Worm (Caenorhabditis elegans) whole organism, mixed stage, embryonic: ENCODE measurements around the gene his-24.
"Not testable (repeated sequence)": the region's sequence is repeated elsewhere in the genome, so short reads cannot be mapped to it uniquely, and the experiment has no call there.

ENCODE experiments used
- M03D4.4 ChIP-seq: sonication (generic microtip); optimal IDR thresholded peaks from 2 replicates; lab custom pipeline; 2017; ENCODE audit warnings: mild to moderate bottlenecking, missing genetic modification characterization, missing compliant biosample characterization
- bed-3 ChIP-seq: fragments of 200-800 bp; sonication (Bioruptor generic); optimal IDR thresholded peaks from 3 replicates; lab custom pipeline; 2018; ENCODE audit warnings: mild to moderate bottlenecking, missing genetic modification characterization, moderate library complexity, missing compliant biosample characterization
- blmp-1 ChIP-seq: fragments of 150-350 bp; optimal IDR thresholded peaks from 2 replicates; lab custom pipeline; 2014; ENCODE audit warnings: missing biosample characterization, missing genetic modification characterization
- ceh-39 ChIP-seq: fragments of 150-350 bp; optimal IDR thresholded peaks from 2 replicates; lab custom pipeline; 2014; ENCODE audit warnings: missing biosample characterization, missing genetic modification characterization
- ceh-83 ChIP-seq: fragments of 200-800 bp; sonication (Bioruptor generic); optimal IDR thresholded peaks from 2 replicates; lab custom pipeline; 2018; ENCODE audit warnings: mild to moderate bottlenecking, missing genetic modification characterization, missing compliant biosample characterization
- ces-1 ChIP-seq: fragments of 150-350 bp; optimal IDR thresholded peaks from 2 replicates; lab custom pipeline; 2014; ENCODE audit warnings: missing biosample characterization, missing genetic modification reagents, missing genetic modification characterization
- cnd-1 ChIP-seq: fragments of 200-800 bp; sonication (Bioruptor generic); optimal IDR thresholded peaks from 2 replicates; lab custom pipeline; 2018; ENCODE audit warnings: mild to moderate bottlenecking, missing genetic modification characterization, missing compliant biosample characterization
- drap-1 ChIP-seq: fragments of 200-800 bp; sonication (Bioruptor generic); optimal IDR thresholded peaks from 3 replicates; lab custom pipeline; 2018; ENCODE audit warnings: mild to moderate bottlenecking, missing genetic modification characterization, missing compliant biosample characterization
- elt-1 ChIP-seq: sonication (generic microtip); optimal IDR thresholded peaks from 2 replicates; lab custom pipeline; 2017; ENCODE audit warnings: missing genetic modification characterization, mild to moderate bottlenecking, missing compliant biosample characterization, antibody characterized with exemption, moderate library complexity, borderline replicate concordance; ENCODE audit not compliant: insufficient read depth
- elt-3 ChIP-seq: fragments of 150-350 bp; optimal IDR thresholded peaks from 2 replicates; lab custom pipeline; 2014; ENCODE audit warnings: missing biosample characterization, missing genetic modification characterization
- flh-1 ChIP-seq: fragments of 200-800 bp; sonication (Bioruptor generic); optimal IDR thresholded peaks from 2 replicates; lab custom pipeline; 2018; ENCODE audit warnings: mild to moderate bottlenecking, missing genetic modification characterization, moderate library complexity, missing compliant biosample characterization
- ham-2 ChIP-seq: fragments of 200-800 bp; sonication (Bioruptor generic); optimal IDR thresholded peaks from 2 replicates; lab custom pipeline; 2018; ENCODE audit warnings: mild to moderate bottlenecking, missing genetic modification characterization, missing compliant biosample characterization
- hlh-1 ChIP-seq: fragments of 150-350 bp; optimal IDR thresholded peaks from 2 replicates; lab custom pipeline; 2014; ENCODE audit warnings: missing biosample characterization, missing genetic modification reagents, missing genetic modification characterization
- lin-13 ChIP-seq: fragments of 150-350 bp; optimal IDR thresholded peaks from 2 replicates; lab custom pipeline; 2014; ENCODE audit warnings: missing biosample characterization, missing genetic modification characterization
- lin-32 ChIP-seq: fragments of 200-800 bp; sonication (Bioruptor generic); optimal IDR thresholded peaks from 2 replicates; lab custom pipeline; 2018; ENCODE audit warnings: mild to moderate bottlenecking, missing genetic modification characterization, missing compliant biosample characterization
- lsy-2 ChIP-seq: fragments of 150-350 bp; optimal IDR thresholded peaks from 2 replicates; lab custom pipeline; 2014; ENCODE audit warnings: missing biosample characterization, missing genetic modification characterization
- mab-5 ChIP-seq: fragments of 150-350 bp; optimal IDR thresholded peaks from 2 replicates; lab custom pipeline; 2014; ENCODE audit warnings: missing biosample characterization, missing genetic modification characterization
- mep-1 ChIP-seq: fragments of 150-350 bp; optimal IDR thresholded peaks from 2 replicates; lab custom pipeline; 2017; ENCODE audit warnings: missing biosample characterization, missing genetic modification reagents, missing genetic modification characterization, inconsistent platforms
- mls-2 ChIP-seq: sonication (generic microtip); optimal IDR thresholded peaks from 2 replicates; lab custom pipeline; 2016; ENCODE audit warnings: mild to moderate bottlenecking, missing genetic modification characterization, moderate library complexity, missing compliant biosample characterization
- nhr-12 ChIP-seq: fragments of 150-350 bp; optimal IDR thresholded peaks from 2 replicates; lab custom pipeline; 2014; ENCODE audit warnings: missing biosample characterization, missing genetic modification characterization
- nhr-2 ChIP-seq: fragments of 150-350 bp; optimal IDR thresholded peaks from 2 replicates; lab custom pipeline; 2014; ENCODE audit warnings: missing biosample characterization, missing genetic modification characterization
- nhr-28 ChIP-seq: fragments of 150-350 bp; optimal IDR thresholded peaks from 2 replicates; lab custom pipeline; 2014; ENCODE audit warnings: missing biosample characterization, missing genetic modification characterization
- nhr-76 ChIP-seq: sonication (generic microtip); optimal IDR thresholded peaks from 2 replicates; lab custom pipeline; 2017; ENCODE audit warnings: missing biosample characterization, missing genetic modification characterization
- pha-4 ChIP-seq: fragments of 150-350 bp; optimal IDR thresholded peaks from 2 replicates; lab custom pipeline; 2018; ENCODE audit warnings: missing biosample characterization, missing genetic modification reagents, missing genetic modification characterization
- sem-2 ChIP-seq: fragments of 200-800 bp; sonication (Bioruptor generic); optimal IDR thresholded peaks from 2 replicates; lab custom pipeline; 2018; ENCODE audit warnings: mild to moderate bottlenecking, missing genetic modification characterization, missing compliant biosample characterization
- sptf-1 ChIP-seq: sonication (generic microtip); optimal IDR thresholded peaks from 2 replicates; lab custom pipeline; 2017; ENCODE audit warnings: mild to moderate bottlenecking, missing genetic modification characterization, moderate library complexity, missing compliant biosample characterization
- tbx-8 ChIP-seq: fragments of 200-800 bp; sonication (Bioruptor generic); optimal IDR thresholded peaks from 2 replicates; lab custom pipeline; 2018; ENCODE audit warnings: mild to moderate bottlenecking, missing genetic modification characterization, moderate library complexity, missing compliant biosample characterization
- unc-120 ChIP-seq: sonication (generic microtip); optimal IDR thresholded peaks from 2 replicates; lab custom pipeline; 2017; ENCODE audit warnings: missing genetic modification characterization, missing compliant biosample characterization; ENCODE audit not compliant: poor library complexity, severe bottlenecking
- unc-39 ChIP-seq: fragments of 150-350 bp; optimal IDR thresholded peaks from 2 replicates; lab custom pipeline; 2014; ENCODE audit warnings: missing biosample characterization, missing genetic modification characterization
- zip-8 ChIP-seq: fragments of 150-350 bp; optimal IDR thresholded peaks from 2 replicates; lab custom pipeline; 2014; ENCODE audit warnings: missing biosample characterization, missing genetic modification characterization
- ztf-11 ChIP-seq: fragments of 150-350 bp; optimal IDR thresholded peaks from 2 replicates; lab custom pipeline; 2014; ENCODE audit warnings: missing biosample characterization, missing genetic modification characterization

The his-24 gene

ce11 chrX:14527559-14527958 lies 37.7 kb downstream of the his-24 start, which contains the start of gene nspc-18:
TSS of gene nspc-18 (minus strand) at chrX:14527659.
- no peak for TF ChIP-seq blmp-1 (tag; lab: Kevin White, UChicago)
- no peak for TF ChIP-seq drap-1 (GFP tag; lab: Kevin White, UChicago)
- no peak for TF ChIP-seq flh-1 (GFP tag; lab: Kevin White, UChicago)
- no peak for TF ChIP-seq mls-2 (tag; lab: Kevin White, UChicago)
- TF ChIP-seq hlh-1 (tag; lab: Kevin White, UChicago) = no peak
- TF ChIP-seq elt-1 = no peak
- no peak for TF ChIP-seq ham-2 (GFP tag; lab: Kevin White, UChicago)
- TF ChIP-seq lin-13 = no peak
- no peak for TF ChIP-seq pha-4 (tag; lab: Kevin White, UChicago)
- no peak for TF ChIP-seq ceh-83 (GFP tag; lab: Kevin White, UChicago)
- no peak for TF ChIP-seq nhr-12 (tag; lab: Kevin White, UChicago)
- TF ChIP-seq sem-2 (GFP tag; lab: Kevin White, UChicago) = no peak
- TF ChIP-seq cnd-1 (tag; lab: Kevin White, UChicago) = no peak
- TF ChIP-seq sptf-1 (tag; lab: Kevin White, UChicago) = no peak
- no peak for TF ChIP-seq bed-3 (GFP tag; lab: Kevin White, UChicago)
- no peak for TF ChIP-seq zip-8 (tag; lab: Kevin White, UChicago)
- no peak for TF ChIP-seq lsy-2 (tag; lab: Kevin White, UChicago)
- TF ChIP-seq ceh-39 = no peak
- no peak for TF ChIP-seq ztf-11 (tag; lab: Kevin White, UChicago)

- TF ChIP-seq elt-3; mab-5; lin-32 (GFP tag; lab: Kevin White, UChicago): not testable (repeated sequence)
Observed at ce11 chrX:14528399-14528798, 38.5 kb downstream of the his-24 start, which contains the start of gene nspc-19. TSS of gene nspc-19 (plus strand) at chrX:14528699.

- TF ChIP-seq nhr-28 (tag; lab: Kevin White, UChicago) = no peak
- TF ChIP-seq nhr-12 (tag; lab: Kevin White, UChicago) = no peak
- TF ChIP-seq bed-3 (GFP tag; lab: Kevin White, UChicago) = no peak
- no peak for TF ChIP-seq nhr-76 (tag; lab: Kevin White, UChicago)
- TF ChIP-seq mep-1 = no peak
Observed at ce11 chrX:14530107-14530506, 40.2 kb downstream of the his-24 start, which contains the start of gene nspc-20. TSS of gene nspc-20 (minus strand) at chrX:14530207.

- no peak for TF ChIP-seq lin-13
- TF ChIP-seq pha-4 (tag; lab: Kevin White, UChicago) = no peak
- TF ChIP-seq lsy-2 (tag; lab: Kevin White, UChicago) = no peak
- no peak for TF ChIP-seq nhr-2 (tag; lab: Kevin White, UChicago)
- no peak for TF ChIP-seq sptf-1 (tag; lab: Kevin White, UChicago)
- no peak for TF ChIP-seq sem-2 (GFP tag; lab: Kevin White, UChicago)
- TF ChIP-seq zip-8 (tag; lab: Kevin White, UChicago) = no peak
- no peak for TF ChIP-seq bed-3 (GFP tag; lab: Kevin White, UChicago)
- TF ChIP-seq tbx-8 = no peak
- TF ChIP-seq elt-1 = no peak
- no peak for TF ChIP-seq flh-1 (GFP tag; lab: Kevin White, UChicago)
- TF ChIP-seq ceh-83 (GFP tag; lab: Kevin White, UChicago) = no peak
- no peak for TF ChIP-seq cnd-1 (tag; lab: Kevin White, UChicago)
- no peak for TF ChIP-seq unc-39 (tag; lab: Kevin White, UChicago)
- no peak for TF ChIP-seq unc-120 (tag; lab: Kevin White, UChicago)
- no peak for TF ChIP-seq ces-1 (GFP tag; lab: Kevin White, UChicago)
- TF ChIP-seq M03D4.4 (tag; lab: Kevin White, UChicago) = no peak
- TF ChIP-seq nhr-12 (tag; lab: Kevin White, UChicago) = no peak
- TF ChIP-seq hlh-1 (tag; lab: Kevin White, UChicago) = no peak
- no peak for TF ChIP-seq nhr-76 (tag; lab: Kevin White, UChicago)
Observed at ce11 chrX:14534117-14534516, 44.2 kb downstream of the his-24 start, which contains the start of gene T24C2.5. TSS of gene T24C2.5 (plus strand) at chrX:14534417.

DNA sequence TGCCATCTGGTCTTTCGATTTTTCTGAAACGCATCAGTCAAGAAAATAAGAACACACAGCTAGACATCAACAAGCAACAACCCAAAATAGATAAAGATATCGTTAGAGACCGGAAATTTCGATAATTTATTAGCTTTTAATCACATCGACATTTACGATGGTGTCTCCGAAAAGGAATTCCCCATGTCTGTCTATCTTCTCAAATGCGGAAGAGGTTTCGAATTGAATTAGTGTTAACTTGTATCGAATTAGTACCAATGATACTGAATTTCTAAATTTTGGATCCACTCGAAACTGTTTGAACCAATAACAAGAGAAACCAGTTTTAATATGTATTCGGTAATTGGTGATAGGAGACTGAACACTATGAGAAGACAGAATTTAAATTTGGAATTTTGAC lies 44.7 kb downstream of the his-24 start:
- TF ChIP-seq ztf-11 (tag; lab: Kevin White, UChicago) = no peak
- TF ChIP-seq, all 35 proteins: peak for 0
